Worm (Caenorhabditis elegans) whole organism, L4 larva: ENCODE results near the gene skr-3.
A peak's percentile ranks its signal among the peaks of the same experiment; 100 is the strongest.

ENCODE experiments used
- D1046.2 ChIP-seq: fragments of 200-800 bp; sonication (Bioruptor generic); IDR thresholded peaks from 2 replicates; pipeline ENCODE4 v1.3.6; 2022; ENCODE audit warnings: missing genetic modification characterization, missing compliant biosample characterization
- F44E2.7 ChIP-seq: fragments of 200-800 bp; sonication (Bioruptor generic); IDR thresholded peaks from 2 replicates; pipeline ENCODE4 v2.1.2; 2022; ENCODE audit warnings: missing genetic modification characterization, missing compliant biosample characterization
- R02D3.7 ChIP-seq: fragments of 150-350 bp; sonication (generic microtip); optimal IDR thresholded peaks from 3 replicates; lab custom pipeline; 2014; ENCODE audit warnings: missing biosample characterization, missing genetic modification characterization
- Y105C5A.15 ChIP-seq: fragments of 200-800 bp; sonication (Bioruptor generic); IDR thresholded peaks from 2 replicates; pipeline ENCODE4 v1.3.6; 2022; ENCODE audit warnings: missing genetic modification characterization, missing compliant biosample characterization
- ZK337.2 ChIP-seq: fragments of 200-800 bp; sonication (Bioruptor generic); IDR thresholded peaks from 2 replicates; pipeline ENCODE4 v1.3.6; 2022; ENCODE audit warnings: missing genetic modification reagents, missing genetic modification characterization, missing compliant biosample characterization
- ZK546.5 ChIP-seq, 2 experiments: sonication (generic microtip); optimal IDR thresholded peaks; 2 replicates each; lab custom pipeline; 2017; ENCODE audit warnings: missing biosample characterization in 2 of 2, missing genetic modification characterization in 2 of 2
- ama-1 ChIP-seq: fragments of 150-350 bp; optimal IDR thresholded peaks from 2 replicates; lab custom pipeline; 2014; ENCODE audit warnings: inconsistent platforms, mixed read lengths
- arid-1 ChIP-seq: fragments of 200-800 bp; sonication (Bioruptor generic); conservative IDR thresholded peaks from 2 replicates; pipeline ENCODE4 v1.3.6; 2022; ENCODE audit warnings: missing genetic modification reagents, missing genetic modification characterization, missing compliant biosample characterization
- ceh-20 ChIP-seq: fragments of 200-800 bp; sonication (Bioruptor generic); IDR thresholded peaks from 2 replicates; pipeline ENCODE4 v1.3.6; 2022; ENCODE audit warnings: missing genetic modification reagents, missing genetic modification characterization, missing compliant biosample characterization
- ceh-44 ChIP-seq: fragments of 200-800 bp; sonication (Bioruptor generic); IDR thresholded peaks from 2 replicates; pipeline ENCODE4 v1.3.6; 2022; ENCODE audit warnings: missing genetic modification reagents, missing genetic modification characterization, missing compliant biosample characterization
- ceh-82 ChIP-seq: sonication (generic microtip); optimal IDR thresholded peaks from 2 replicates; lab custom pipeline; 2017; ENCODE audit warnings: missing biosample characterization, missing genetic modification characterization
- cey-2 ChIP-seq: sonication (generic microtip); optimal IDR thresholded peaks from 3 replicates; lab custom pipeline; 2017; ENCODE audit warnings: missing genetic modification characterization, mild to moderate bottlenecking, missing compliant biosample characterization, antibody characterized with exemption, borderline replicate concordance; ENCODE audit not compliant: insufficient read depth
- ctbp-1 ChIP-seq: fragments of 200-800 bp; sonication (Bioruptor generic); IDR thresholded peaks from 2 replicates; pipeline ENCODE4 v1.3.6; 2022; ENCODE audit warnings: missing genetic modification reagents, missing genetic modification characterization, missing compliant biosample characterization
- daf-12 ChIP-seq: fragments of 150-350 bp; optimal IDR thresholded peaks from 2 replicates; lab custom pipeline; 2014; ENCODE audit warnings: missing biosample characterization, missing genetic modification reagents, missing genetic modification characterization
- daf-8 ChIP-seq: fragments of 200-800 bp; sonication (Bioruptor generic); IDR thresholded peaks from 2 replicates; pipeline ENCODE4 v1.3.6; 2022; ENCODE audit warnings: missing genetic modification characterization, missing compliant biosample characterization
- dmd-8 ChIP-seq: fragments of 200-800 bp; sonication (Bioruptor generic); IDR thresholded peaks from 2 replicates; pipeline ENCODE4 v1.3.6; 2022; ENCODE audit warnings: missing genetic modification characterization, missing compliant biosample characterization
- dve-1 ChIP-seq: sonication (generic microtip); optimal IDR thresholded peaks from 2 replicates; lab custom pipeline; 2017; ENCODE audit warnings: antibody characterized with exemption, mild to moderate bottlenecking, missing genetic modification characterization, missing compliant biosample characterization; ENCODE audit not compliant: insufficient read depth
- egl-27 ChIP-seq: sonication (generic microtip); optimal IDR thresholded peaks from 3 replicates; lab custom pipeline; 2017; ENCODE audit warnings: missing biosample characterization, missing genetic modification reagents, missing genetic modification characterization
- egl-43 ChIP-seq: fragments of 200-800 bp; sonication (Bioruptor generic); IDR thresholded peaks from 2 replicates; pipeline ENCODE4 v1.3.6; 2022; ENCODE audit warnings: missing genetic modification reagents, missing genetic modification characterization, missing compliant biosample characterization
- hif-1 ChIP-seq, 2 experiments: sonication (generic microtip); optimal IDR thresholded peaks; 2 replicates each; lab custom pipeline; 2016 to 2017; ENCODE audit warnings: missing compliant biosample characterization in 2 of 2, missing genetic modification characterization in 2 of 2, missing genetic modification reagents in 2 of 2, missing genotype in 2 of 2, mild to moderate bottlenecking in 1 of 2
- hlh-11 ChIP-seq: fragments of 200-800 bp; sonication (Bioruptor generic); optimal IDR thresholded peaks from 2 replicates; lab custom pipeline; 2018; ENCODE audit warnings: mild to moderate bottlenecking, missing genetic modification characterization, missing compliant biosample characterization
- hlh-30 ChIP-seq: sonication (generic microtip); optimal IDR thresholded peaks from 2 replicates; lab custom pipeline; 2017; ENCODE audit warnings: antibody characterized with exemption, mild to moderate bottlenecking, missing genetic modification characterization, missing compliant biosample characterization; ENCODE audit not compliant: insufficient read depth
- hmg-1.1 ChIP-seq: fragments of 200-800 bp; sonication (Bioruptor generic); IDR thresholded peaks from 2 replicates; pipeline ENCODE4 v1.3.6; 2022; ENCODE audit warnings: missing genetic modification reagents, missing genetic modification characterization, missing compliant biosample characterization
- lin-1 ChIP-seq: fragments of 200-800 bp; sonication (Bioruptor generic); IDR thresholded peaks from 2 replicates; pipeline ENCODE4 v1.3.6; 2022; ENCODE audit warnings: missing genetic modification reagents, missing genetic modification characterization, missing compliant biosample characterization
- lin-13 ChIP-seq: fragments of 150-350 bp; optimal IDR thresholded peaks from 2 replicates; lab custom pipeline; 2014; ENCODE audit warnings: missing biosample characterization, missing genetic modification reagents, missing genetic modification characterization
- lir-3 ChIP-seq: sonication (generic microtip); optimal IDR thresholded peaks from 2 replicates; lab custom pipeline; 2016; ENCODE audit warnings: mild to moderate bottlenecking, missing genetic modification characterization, missing compliant biosample characterization
- lsy-2 ChIP-seq, 2 experiments: fragments of 150-350 bp in 1 of 2; sonication (generic microtip) in 1 of 2; optimal IDR thresholded peaks; 2 replicates each; lab custom pipeline; 2014 to 2017; ENCODE audit warnings: missing biosample characterization in 2 of 2, missing genetic modification characterization in 2 of 2
- madf-9 ChIP-seq: fragments of 200-800 bp; sonication (Bioruptor generic); conservative IDR thresholded peaks from 2 replicates; pipeline ENCODE4 v1.3.6; 2022; ENCODE audit warnings: missing genetic modification reagents, missing genetic modification characterization, missing compliant biosample characterization
- mdl-1 ChIP-seq, 2 experiments: fragments of 150-350 bp in 1 of 2; sonication (generic microtip) in 1 of 2; optimal IDR thresholded peaks; 2 replicates each; lab custom pipeline; 2014 to 2017; ENCODE audit warnings: missing biosample characterization in 2 of 2, missing genetic modification characterization in 2 of 2
- mes-2 ChIP-seq: sonication (generic microtip); optimal IDR thresholded peaks from 2 replicates; lab custom pipeline; 2016; ENCODE audit warnings: missing genotype, mild to moderate bottlenecking, missing genetic modification characterization, missing compliant biosample characterization; ENCODE audit not compliant: poor library complexity, severe bottlenecking
- nhr-102 ChIP-seq: sonication (generic microtip); optimal IDR thresholded peaks from 2 replicates; lab custom pipeline; 2016; ENCODE audit warnings: mild to moderate bottlenecking, missing genetic modification characterization, moderate library complexity, missing compliant biosample characterization
- nhr-11 ChIP-seq: fragments of 150-350 bp; optimal IDR thresholded peaks from 2 replicates; lab custom pipeline; 2014; ENCODE audit warnings: missing biosample characterization, missing genetic modification characterization
- nhr-111 ChIP-seq: fragments of 200-800 bp; sonication (Bioruptor generic); optimal IDR thresholded peaks from 2 replicates; lab custom pipeline; 2018; ENCODE audit warnings: mild to moderate bottlenecking, missing genetic modification characterization, missing compliant biosample characterization
- nhr-25 ChIP-seq: sonication (generic microtip); optimal IDR thresholded peaks from 2 replicates; lab custom pipeline; 2017; ENCODE audit warnings: missing genetic modification characterization, mild to moderate bottlenecking, missing compliant biosample characterization, antibody characterized with exemption, moderate library complexity, borderline replicate concordance; ENCODE audit not compliant: insufficient read depth
- nhr-28 ChIP-seq: fragments of 150-350 bp; optimal IDR thresholded peaks from 2 replicates; lab custom pipeline; 2014; ENCODE audit warnings: missing biosample characterization, missing genetic modification characterization
- nhr-48 ChIP-seq: sonication (generic microtip); optimal IDR thresholded peaks from 2 replicates; lab custom pipeline; 2016; ENCODE audit warnings: mild to moderate bottlenecking, missing genetic modification characterization, missing compliant biosample characterization
- nhr-76 ChIP-seq: fragments of 150-350 bp; optimal IDR thresholded peaks from 2 replicates; lab custom pipeline; 2014; ENCODE audit warnings: missing biosample characterization, missing genetic modification characterization
- nhr-77 ChIP-seq: fragments of 150-350 bp; optimal IDR thresholded peaks from 2 replicates; lab custom pipeline; 2014; ENCODE audit warnings: missing biosample characterization, missing genetic modification characterization
- php-3 ChIP-seq: fragments of 200-800 bp; sonication (Bioruptor generic); IDR thresholded peaks from 2 replicates; pipeline ENCODE4 v1.3.6; 2022; ENCODE audit warnings: missing genetic modification reagents, missing genetic modification characterization, missing compliant biosample characterization
- pqm-1 ChIP-seq: sonication (generic microtip); optimal IDR thresholded peaks from 2 replicates; lab custom pipeline; 2017; ENCODE audit warnings: missing biosample characterization, missing genetic modification characterization
- rbr-2 ChIP-seq: sonication (generic microtip); optimal IDR thresholded peaks from 2 replicates; lab custom pipeline; 2016; ENCODE audit warnings: missing genotype, missing genetic modification characterization, missing compliant biosample characterization
- skn-1 ChIP-seq: fragments of 150-350 bp; optimal IDR thresholded peaks from 2 replicates; lab custom pipeline; 2014; ENCODE audit warnings: missing biosample characterization, missing genetic modification characterization
- snpc-1.2 ChIP-seq: fragments of 200-800 bp; sonication (Bioruptor generic); IDR thresholded peaks from 2 replicates; pipeline ENCODE4 v1.3.6; 2022; ENCODE audit warnings: missing genetic modification reagents, missing genetic modification characterization, missing compliant biosample characterization
- snpc-4 ChIP-seq: fragments of 150-350 bp; optimal IDR thresholded peaks from 2 replicates; lab custom pipeline; 2014; ENCODE audit warnings: missing biosample characterization, missing genetic modification characterization
- spr-1 ChIP-seq: sonication (generic microtip); optimal IDR thresholded peaks from 2 replicates; lab custom pipeline; 2016; ENCODE audit warnings: mild to moderate bottlenecking, missing genetic modification characterization, missing compliant biosample characterization
- tra-1 ChIP-seq: fragments of 200-800 bp; sonication (Bioruptor generic); IDR thresholded peaks from 2 replicates; pipeline ENCODE4 v1.3.6; 2022; ENCODE audit warnings: missing genetic modification reagents, missing genetic modification characterization, missing compliant biosample characterization
- unc-62 ChIP-seq, 3 experiments: fragments of 150-350 bp in 1 of 3; sonication (generic microtip); optimal IDR thresholded peaks in 2 of 3; peaks in 1 of 3; 1 replicate in 1 of 3; 2 replicates in 2 of 3; lab custom pipeline; 2014 to 2017; ENCODE audit warnings: missing biosample characterization in 3 of 3, missing genetic modification characterization in 3 of 3, missing genetic modification reagents in 3 of 3, missing genotype in 1 of 3
- vab-7 ChIP-seq: fragments of 200-800 bp; sonication (Bioruptor generic); IDR thresholded peaks from 2 replicates; pipeline ENCODE4 v1.3.6; 2022; ENCODE audit warnings: missing genetic modification reagents, missing genetic modification characterization, missing compliant biosample characterization
- zag-1 ChIP-seq: fragments of 150-350 bp; optimal IDR thresholded peaks from 2 replicates; lab custom pipeline; 2014; ENCODE audit warnings: missing biosample characterization, missing genetic modification characterization
- zip-2 ChIP-seq: fragments of 150-350 bp; optimal IDR thresholded peaks from 2 replicates; lab custom pipeline; 2014; ENCODE audit warnings: missing biosample characterization, missing genetic modification characterization

Gene skr-3

ce11 chrV:16100103-16100730, 20.7 kb upstream of the skr-3 start, which contains the start of gene cth-1 (continued):
- TF ChIP-seq skn-1 (tag; lab: Kevin White, UChicago) = no peak
- TF ChIP-seq spr-1 (tag; lab: Kevin White, UChicago) = no peak
- TF ChIP-seq nhr-111 (GFP tag; lab: Kevin White, UChicago) = no peak
- TF ChIP-seq egl-43 (GFP tag; lab: Robert Waterston, UW) = no peak
- TF ChIP-seq ama-1 (lab: Kevin White, UChicago) = no peak
- TF ChIP-seq hlh-11 (tag; lab: Kevin White, UChicago) = peak; percentile 27
- TF ChIP-seq rbr-2 = no peak
- peak; percentile 97 for TF ChIP-seq nhr-28 (tag; lab: Kevin White, UChicago)
- TF ChIP-seq lin-13 (GFP tag; lab: Kevin White, UChicago) = no peak
- no peak for TF ChIP-seq ZK337.2
- no peak for TF ChIP-seq ctbp-1
- peak; percentile 32 for TF ChIP-seq hlh-30 (tag; lab: Kevin White, UChicago)
- no peak for TF ChIP-seq hif-1 (tag; optimal IDR thresholded peaks at IDR 0.05; lab: Kevin White, UChicago)
- TF ChIP-seq snpc-4 (tag; lab: Kevin White, UChicago) = no peak
- no peak for TF ChIP-seq arid-1 (GFP tag; lab: Robert Waterston, UW)
- peak; percentile 64 for TF ChIP-seq pqm-1 (tag; lab: Kevin White, UChicago)
- no peak for TF ChIP-seq nhr-11
- no peak for TF ChIP-seq nhr-102
- TF ChIP-seq egl-27 (tag; lab: Kevin White, UChicago) = no peak
- no peak for TF ChIP-seq R02D3.7 (tag; lab: Kevin White, UChicago)
- no peak for TF ChIP-seq mdl-1 (tag; optimal IDR thresholded peaks at IDR 0.05; lab: Kevin White, UChicago)
- TF ChIP-seq lin-1 (GFP tag; lab: Robert Waterston, UW) = no peak
- no peak for TF ChIP-seq dmd-8 (GFP tag; lab: Robert Waterston, UW)
- TF ChIP-seq dve-1 (tag; lab: Kevin White, UChicago) = peak; percentile 66
- no peak for TF ChIP-seq ceh-82
- no peak for TF ChIP-seq hmg-1.1
- TF ChIP-seq Y105C5A.15 (GFP tag; lab: Robert Waterston, UW) = no peak
- TF ChIP-seq zip-2 (tag; lab: Kevin White, UChicago) = no peak
- no peak for TF ChIP-seq daf-12 (tag; lab: Kevin White, UChicago)
- no peak for TF ChIP-seq ceh-20 (GFP tag; lab: Robert Waterston, UW)
- no peak for TF ChIP-seq lsy-2 (tag; optimal IDR thresholded peaks at IDR 0.05; lab: Kevin White, UChicago)
- TF ChIP-seq madf-9 (GFP tag; lab: Robert Waterston, UW) = no peak
- no peak for TF ChIP-seq mes-2 (tag; lab: Kevin White, UChicago)
- no peak for TF ChIP-seq ceh-44 (GFP tag; lab: Robert Waterston, UW)
- no peak for TF ChIP-seq F44E2.7
- TF ChIP-seq unc-62 (GFP tag; optimal IDR thresholded peaks at IDR 0.05 in 1 of 2; lab: Kevin White, UChicago) = peak in 1 of 2 experiments; percentile 27
- no peak for TF ChIP-seq unc-62 (tag; optimal IDR thresholded peaks at IDR 0.05; lab: Kevin White, UChicago)
- no peak for TF ChIP-seq nhr-77 (tag; lab: Kevin White, UChicago)
- TF ChIP-seq lir-3 (tag; lab: Kevin White, UChicago) = no peak
- peak; percentile 74 for TF ChIP-seq nhr-48 (tag; lab: Kevin White, UChicago)
- no peak for TF ChIP-seq D1046.2 (GFP tag; lab: Robert Waterston, UW)
- TF ChIP-seq tra-1 (GFP tag; lab: Robert Waterston, UW) = no peak
- TF ChIP-seq vab-7 (GFP tag; lab: Robert Waterston, UW) = no peak
- TF ChIP-seq daf-8 (GFP tag; lab: Robert Waterston, UW) = no peak
- TF ChIP-seq nhr-76 (tag; lab: Kevin White, UChicago) = no peak
- TF ChIP-seq cey-2 (tag; lab: Kevin White, UChicago) = no peak
- TF ChIP-seq zag-1 (tag; lab: Kevin White, UChicago) = no peak
- no peak for TF ChIP-seq ZK546.5 (tag; optimal IDR thresholded peaks at IDR 0.05; lab: Kevin White, UChicago)
- no peak for TF ChIP-seq snpc-1.2 (GFP tag; lab: Robert Waterston, UW)
- TF ChIP-seq nhr-25 (tag; lab: Kevin White, UChicago) = no peak
- TF ChIP-seq php-3 = no peak
